Fruit fly (Drosophila melanogaster) whole organism, embryonic: Measurements from ENCODE around the gene Claspin.

Experiments
- ATbp ChIP-seq: fragments of 200-800 bp; sonication (Bioruptor generic); optimal IDR thresholded peaks from 2 replicates; lab custom pipeline; 2017; ENCODE audit warnings: missing biosample characterization, mild to moderate bottlenecking, missing genetic modification characterization, missing genetic modification reagents
- Abd-B ChIP-seq: fragments of 200-800 bp; sonication (Bioruptor generic); optimal IDR thresholded peaks from 2 replicates; lab custom pipeline; 2018; ENCODE audit warnings: missing biosample characterization, mild to moderate bottlenecking, missing genetic modification characterization, moderate library complexity
- Asciz ChIP-seq: fragments of 200-800 bp; sonication (Bioruptor generic); optimal IDR thresholded peaks from 2 replicates; lab custom pipeline; 2017; ENCODE audit warnings: missing biosample characterization, mild to moderate bottlenecking, missing genetic modification characterization, missing genetic modification reagents
- Atf3 ChIP-seq: fragments of 200-800 bp; sonication (Bioruptor generic); optimal IDR thresholded peaks from 3 replicates; lab custom pipeline; 2016; ENCODE audit warnings: missing biosample characterization, missing genetic modification characterization
- BtbVII ChIP-seq: fragments of 200-800 bp; sonication (Bioruptor generic); optimal IDR thresholded peaks from 3 replicates; lab custom pipeline; 2017; ENCODE audit warnings: missing biosample characterization, mild to moderate bottlenecking, missing genetic modification characterization
- CG10209 ChIP-seq: fragments of 200-800 bp; sonication (Bioruptor generic); optimal IDR thresholded peaks from 3 replicates; lab custom pipeline; 2017; ENCODE audit warnings: missing biosample characterization, mild to moderate bottlenecking, missing genetic modification characterization, missing genetic modification reagents
- CG10366 ChIP-seq: fragments of 200-800 bp; sonication (Bioruptor generic); IDR thresholded peaks from 2 replicates; pipeline ENCODE4 v1.3.6; 2022; ENCODE audit warnings: missing biosample characterization, missing genetic modification characterization
- CG10543 ChIP-seq: fragments of 200-800 bp; sonication (Bioruptor generic); optimal IDR thresholded peaks from 3 replicates; lab custom pipeline; 2017; ENCODE audit warnings: missing biosample characterization, mild to moderate bottlenecking, missing genetic modification characterization, moderate library complexity
- CG10979 ChIP-seq: fragments of 200-800 bp; sonication (Bioruptor generic); optimal IDR thresholded peaks from 2 replicates; lab custom pipeline; 2018; ENCODE audit warnings: missing biosample characterization, mild to moderate bottlenecking, missing genetic modification characterization, moderate library complexity
- CG14014 ChIP-seq: fragments of 200-800 bp; sonication (Bioruptor generic); IDR thresholded peaks from 2 replicates; pipeline ENCODE4 v1.3.6; 2022; ENCODE audit warnings: missing biosample characterization, missing genetic modification characterization
- CG15011 ChIP-seq: fragments of 200-800 bp; sonication (Bioruptor generic); optimal IDR thresholded peaks from 3 replicates; lab custom pipeline; 2018; ENCODE audit warnings: missing biosample characterization, mild to moderate bottlenecking, missing genetic modification characterization
- CG15269 ChIP-seq: fragments of 200-800 bp; sonication (Bioruptor generic); optimal IDR thresholded peaks from 2 replicates; lab custom pipeline; 2018; ENCODE audit warnings: missing biosample characterization, mild to moderate bottlenecking, missing genetic modification characterization, moderate library complexity
- CG17186 ChIP-seq: fragments of 200-800 bp; sonication (Bioruptor generic); optimal IDR thresholded peaks from 3 replicates; lab custom pipeline; 2017; ENCODE audit warnings: missing biosample characterization, missing genetic modification reagents, missing genetic modification characterization
- CG17385 ChIP-seq: fragments of 200-800 bp; sonication (Bioruptor generic); optimal IDR thresholded peaks from 3 replicates; lab custom pipeline; 2018; ENCODE audit warnings: missing biosample characterization, mild to moderate bottlenecking, missing genetic modification characterization
- CG18262 ChIP-seq: fragments of 200-800 bp; optimal IDR thresholded peaks from 3 replicates; lab custom pipeline; 2019; ENCODE audit warnings: missing biosample characterization, mild to moderate bottlenecking, missing genetic modification characterization, moderate library complexity
- CG2120 ChIP-seq: fragments of 200-800 bp; sonication (Bioruptor generic); optimal IDR thresholded peaks from 3 replicates; lab custom pipeline; 2016; ENCODE audit warnings: missing biosample characterization, missing genetic modification characterization
- CG3407 ChIP-seq: fragments of 200-800 bp; sonication (Bioruptor generic); optimal IDR thresholded peaks from 2 replicates; lab custom pipeline; 2018; ENCODE audit warnings: missing biosample characterization, mild to moderate bottlenecking, missing genetic modification characterization
- CG34376 ChIP-seq: fragments of 200-800 bp; sonication (Bioruptor generic); optimal IDR thresholded peaks from 2 replicates; lab custom pipeline; 2018; ENCODE audit warnings: missing biosample characterization, mild to moderate bottlenecking, missing genetic modification characterization
- CG4854 ChIP-seq: fragments of 200-800 bp; sonication (Bioruptor generic); optimal IDR thresholded peaks from 2 replicates; lab custom pipeline; 2016; ENCODE audit warnings: missing biosample characterization, missing genetic modification characterization, inconsistent platforms
- CG6791 ChIP-seq: fragments of 200-800 bp; sonication (Bioruptor generic); IDR thresholded peaks from 3 replicates; pipeline ENCODE4 v1.3.6; 2022; ENCODE audit warnings: missing biosample characterization, missing genetic modification characterization; ENCODE audit not compliant: partially characterized antibody
- CG7839 ChIP-seq: fragments of 200-800 bp; sonication (Bioruptor generic); optimal IDR thresholded peaks from 3 replicates; lab custom pipeline; 2018; ENCODE audit warnings: missing biosample characterization, mild to moderate bottlenecking, missing genetic modification characterization, moderate library complexity
- CG9727 ChIP-seq: fragments of 200-800 bp; sonication (Bioruptor generic); optimal IDR thresholded peaks from 3 replicates; lab custom pipeline; 2017; ENCODE audit warnings: missing biosample characterization, mild to moderate bottlenecking, missing genetic modification characterization
- CrebB ChIP-seq: fragments of 200-800 bp; sonication (Bioruptor generic); optimal IDR thresholded peaks from 3 replicates; lab custom pipeline; 2018; ENCODE audit warnings: missing biosample characterization, mild to moderate bottlenecking, missing genetic modification characterization
- Drgx ChIP-seq: fragments of 200-800 bp; sonication (Bioruptor generic); IDR thresholded peaks from 2 replicates; pipeline ENCODE4 v1.3.6; 2022; ENCODE audit warnings: missing biosample characterization, missing genetic modification characterization
- Fer3 ChIP-seq: fragments of 200-800 bp; sonication (Bioruptor generic); optimal IDR thresholded peaks from 2 replicates; lab custom pipeline; 2018; ENCODE audit warnings: missing biosample characterization, mild to moderate bottlenecking, missing genetic modification characterization, moderate library complexity
- Hmr ChIP-seq: fragments of 200-800 bp; sonication (Bioruptor generic); optimal IDR thresholded peaks from 3 replicates; lab custom pipeline; 2017; ENCODE audit warnings: mild to moderate bottlenecking, missing biosample characterization, missing genetic modification reagents, missing genetic modification characterization
- Hr3 ChIP-seq: fragments of 200-800 bp; sonication (Bioruptor generic); optimal IDR thresholded peaks from 3 replicates; lab custom pipeline; 2016; ENCODE audit warnings: missing biosample characterization, missing genetic modification characterization
- Lpt ChIP-seq: fragments of >200 bp; optimal IDR thresholded peaks from 2 replicates; lab custom pipeline; 2018; ENCODE audit warnings: missing biosample characterization, missing genetic modification characterization
- Mad ChIP-seq: fragments of 200-800 bp; sonication (Bioruptor generic); optimal IDR thresholded peaks from 2 replicates; lab custom pipeline; 2016; ENCODE audit warnings: missing biosample characterization, missing genetic modification characterization
- NfI ChIP-seq: fragments of 200-800 bp; sonication (Bioruptor generic); optimal IDR thresholded peaks from 3 replicates; lab custom pipeline; 2018; ENCODE audit warnings: missing biosample characterization, mild to moderate bottlenecking, missing genetic modification characterization, moderate library complexity
- Sin3A ChIP-seq: fragments of >200 bp; optimal IDR thresholded peaks from 2 replicates; lab custom pipeline; 2018
- TFAM ChIP-seq: fragments of 200-800 bp; sonication (Bioruptor generic); optimal IDR thresholded peaks from 2 replicates; lab custom pipeline; 2017; ENCODE audit warnings: missing biosample characterization, missing genetic modification characterization, inconsistent platforms
- Taf1 ChIP-seq: fragments of 200-800 bp; sonication (Bioruptor generic); IDR thresholded peaks from 2 replicates; pipeline ENCODE4 v1.3.6; 2022; ENCODE audit warnings: missing biosample characterization, missing genetic modification characterization
- Xrp1 ChIP-seq: fragments of 200-800 bp; sonication (Bioruptor generic); IDR thresholded peaks from 2 replicates; pipeline ENCODE4 v1.3.6; 2022; ENCODE audit warnings: missing biosample characterization, missing genetic modification characterization
- bab2 ChIP-seq: fragments of 200-800 bp; sonication (Bioruptor generic); optimal IDR thresholded peaks from 2 replicates; lab custom pipeline; 2016; ENCODE audit warnings: missing biosample characterization, missing genetic modification characterization
- bsh ChIP-seq, 2 experiments: fragments of 200-800 bp; sonication (Bioruptor generic); optimal IDR thresholded peaks; 2 replicates each; lab custom pipeline; 2017 to 2018; ENCODE audit warnings: mild to moderate bottlenecking in 2 of 2, missing biosample characterization in 2 of 2, missing genetic modification characterization in 2 of 2, moderate library complexity in 1 of 2
- cato ChIP-seq: fragments of 200-800 bp; sonication (Bioruptor generic); optimal IDR thresholded peaks from 2 replicates; lab custom pipeline; 2016; ENCODE audit warnings: missing biosample characterization, missing genetic modification characterization, borderline replicate concordance
- ci ChIP-seq: fragments of 200-800 bp; sonication (Bioruptor generic); IDR thresholded peaks from 3 replicates; pipeline ENCODE4 v1.3.6; 2022; ENCODE audit warnings: missing biosample characterization, missing genetic modification characterization
- fd102C ChIP-seq: fragments of 200-800 bp; sonication (Bioruptor generic); optimal IDR thresholded peaks from 2 replicates; lab custom pipeline; 2018; ENCODE audit warnings: missing biosample characterization, mild to moderate bottlenecking, missing genetic modification characterization, moderate library complexity
- grau ChIP-seq: fragments of 200-800 bp; optimal IDR thresholded peaks from 3 replicates; lab custom pipeline; 2019; ENCODE audit warnings: missing biosample characterization, mild to moderate bottlenecking, missing genetic modification characterization, moderate library complexity
- mam ChIP-seq: fragments of 200-800 bp; sonication (Bioruptor generic); optimal IDR thresholded peaks from 3 replicates; lab custom pipeline; 2016; ENCODE audit warnings: missing biosample characterization, missing genetic modification characterization
- nom ChIP-seq: fragments of 200-800 bp; sonication (Bioruptor generic); optimal IDR thresholded peaks from 2 replicates; lab custom pipeline; 2017; ENCODE audit warnings: missing biosample characterization, missing genetic modification characterization, mild to moderate bottlenecking, moderate library complexity, missing genetic modification reagents
- oc ChIP-seq: fragments of 200-800 bp; sonication (Bioruptor generic); optimal IDR thresholded peaks from 2 replicates; lab custom pipeline; 2018; ENCODE audit warnings: missing biosample characterization, mild to moderate bottlenecking, missing genetic modification characterization, moderate library complexity
- pan ChIP-seq, 4 experiments: fragments of >200 bp in 3 of 4; fragments of 200-800 bp in 1 of 4; sonication (Bioruptor generic) in 1 of 4; optimal IDR thresholded peaks in 3 of 4; IDR thresholded peaks in 1 of 4; 2 replicates each; pipeline versions ENCODE4 v1.3.6 to Lab custom; 2017 to 2022; ENCODE audit warnings: missing biosample characterization in 2 of 4, missing genetic modification characterization in 2 of 4, mixed read lengths in 1 of 4
- pnt ChIP-seq: fragments of 200-800 bp; sonication (Bioruptor generic); optimal IDR thresholded peaks from 3 replicates; lab custom pipeline; 2016; ENCODE audit warnings: missing biosample characterization, missing genetic modification characterization
- seq ChIP-seq: fragments of 200-800 bp; sonication (Bioruptor generic); IDR thresholded peaks from 2 replicates; pipeline ENCODE4 v1.3.6; 2022; ENCODE audit warnings: missing biosample characterization, missing genetic modification characterization
- sug ChIP-seq: fragments of 200-800 bp; optimal IDR thresholded peaks from 2 replicates; lab custom pipeline; 2019; ENCODE audit warnings: missing biosample characterization, mild to moderate bottlenecking, missing genetic modification characterization, moderate library complexity
- wek ChIP-seq: fragments of 200-800 bp; sonication (Bioruptor generic); optimal IDR thresholded peaks from 3 replicates; lab custom pipeline; 2018; ENCODE audit warnings: missing biosample characterization, mild to moderate bottlenecking, missing genetic modification characterization, moderate library complexity
- zf30C ChIP-seq: fragments of 200-800 bp; sonication (Bioruptor generic); optimal IDR thresholded peaks from 3 replicates; lab custom pipeline; 2018; ENCODE audit warnings: missing biosample characterization, mild to moderate bottlenecking, missing genetic modification characterization

Gene Claspin

DNA sequence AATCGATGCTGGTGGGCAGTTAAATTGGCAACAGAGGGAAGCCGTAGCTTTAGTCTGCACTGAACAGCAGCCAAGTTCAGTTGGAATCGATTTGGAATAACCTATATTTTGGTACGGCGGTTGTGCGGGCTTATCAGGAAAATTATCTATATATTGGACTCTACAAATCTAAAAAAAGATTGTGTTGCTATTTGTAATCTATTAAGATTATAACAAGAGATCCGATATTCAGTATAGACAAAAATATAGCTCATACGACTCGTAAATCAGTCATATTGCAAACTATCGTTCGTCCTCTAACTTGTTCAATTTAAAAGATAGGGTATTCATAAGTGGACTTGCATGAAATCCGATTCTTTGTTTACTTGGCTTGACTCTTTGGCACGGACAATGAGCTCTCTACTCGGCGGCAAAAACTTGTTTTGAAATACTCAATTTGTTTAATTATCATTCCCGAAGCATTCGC lies 24.7 kb upstream of the Claspin start, which contains the start of gene Hexo1 (continued):
- TF ChIP-seq CG15011 (GFP tag; lab: Kevin White, UChicago) (no peak), CG10979 (peak; percentile 21), BtbVII (GFP tag; lab: Kevin White, UChicago) (peak; percentile 21), bab2 (GFP tag; lab: Kevin White, UChicago) (peak; percentile 13), Hr3 (GFP tag; lab: Kevin White, UChicago) (no peak), CG6791 (0 out of 3 replicates have a peak, but pooled peaks have one; percentile 22), Hmr (peak; percentile 37), CG3407 (no peak), NfI (GFP tag; lab: Kevin White, UChicago) (peak; percentile 6), CG18262 (peak; percentile 31), CG14014 (GFP tag; lab: Robert Waterston, UW) (0 out of 2 replicates have a peak, but pooled peaks have one; percentile 16), wek (GFP tag; lab: Kevin White, UChicago) (no peak), CG15269 (tag; lab: Kevin White, UChicago) (peak; percentile 65), pnt (GFP tag; lab: Kevin White, UChicago) (no peak), Fer3 (peak; percentile 25), pan (optimal IDR thresholded peaks at IDR 0.05; lab: Kevin White, UChicago) (no peak), pan (GFP tag; optimal IDR thresholded peaks at IDR 0.05 in 1 of 2, IDR thresholded peaks at IDR 0.05 in 1 of 2) (peak in 1 of 2 experiments; percentile 36), Mad (no peak), CG17186 (GFP tag; lab: Kevin White, UChicago) (no peak), cato (GFP tag; lab: Kevin White, UChicago) (no peak), CG4854 (GFP tag; lab: Kevin White, UChicago) (peak; percentile 2), CG34376 (GFP tag; lab: Kevin White, UChicago) (peak; percentile 79), zf30C (GFP tag; lab: Kevin White, UChicago) (no peak), nom (GFP tag; lab: Kevin White, UChicago) (peak; percentile 59), Sin3A (no peak), CG2120 (peak; percentile 53), CG10543 (GFP tag; lab: Kevin White, UChicago) (no peak), Abd-B (no peak), Lpt (GFP tag; lab: Kevin White, UChicago) (no peak), CG7839 (tag; lab: Kevin White, UChicago) (peak; percentile 47), TFAM (GFP tag; lab: Kevin White, UChicago) (no peak), sug (tag; lab: Kevin White, UChicago) (peak; percentile 80), CG17385 (peak; percentile 36), oc (tag; lab: Kevin White, UChicago) (no peak), Xrp1 (peak; percentile 27; the same call in 1 of the 2 replicates), Drgx (0 out of 2 replicates have a peak, but pooled peaks have one; percentile 15), seq (GFP tag; lab: Robert Waterston, UW) (no peak), ci (GFP tag; lab: Robert Waterston, UW) (peak; percentile 56; the same call in 1 of the 3 replicates), CG10366 (GFP tag; lab: Robert Waterston, UW) (0 out of 2 replicates have a peak, but pooled peaks have one; percentile 10), grau (tag; lab: Kevin White, UChicago) (peak; percentile 39), ATbp (GFP tag; lab: Kevin White, UChicago) (peak; percentile 40), bsh (GFP tag; optimal IDR thresholded peaks at IDR 0.05; lab: Kevin White, UChicago) (peak; percentile 35 to 58), Asciz (GFP tag; lab: Kevin White, UChicago) (no peak), CG9727 (GFP tag; lab: Kevin White, UChicago) (no peak), fd102C (GFP tag; lab: Kevin White, UChicago) (no peak), CrebB (peak; percentile 23), Taf1 (GFP tag; lab: Robert Waterston, UW) (no peak), Atf3 (no peak), CG10209 (no peak), mam (peak; percentile 15)
